ENCODE assay signal across 1 fruit fly cellular context in genomic region chr3L:14004963-14005458, dm6.
TF ChIP-seq lines count a peak whose summit lies in the region.

No protein-coding gene starts in this region.

TF ChIP-seq in whole organism, embryonic, 481 proteins besides CTCF, POLR2A, EP300 and RAD21 (continued from another document and continues in another):
- peak; percentile 23; the same call in 1 of the 2 replicates for TF ChIP-seq amos (GFP tag; IDR thresholded peaks at IDR 0.05; lab: Robert Waterston, UW; ENCODE audit: partially characterized antibody)
- TF ChIP-seq org-1 (GFP tag; optimal IDR thresholded peaks at IDR 0.05; lab: Kevin White, UChicago) = peak; percentile 93
- peak; percentile 94 for TF ChIP-seq CG18619 (GFP tag; optimal IDR thresholded peaks at IDR 0.05; lab: Kevin White, UChicago)
- no peak for TF ChIP-seq hkb (optimal IDR thresholded peaks at IDR 0.05; lab: Kevin White, UChicago)
- peak; percentile 97 for TF ChIP-seq hkb (GFP tag; IDR thresholded peaks at IDR 0.05; lab: Robert Waterston, UW)
- TF ChIP-seq sc (optimal IDR thresholded peaks at IDR 0.05; lab: Kevin White, UChicago) = no peak
- TF ChIP-seq sc (GFP tag; optimal IDR thresholded peaks at IDR 0.05; lab: Kevin White, UChicago) = peak; percentile 85
- TF ChIP-seq tna (GFP tag; IDR thresholded peaks at IDR 0.05; lab: Robert Waterston, UW; ENCODE audit: partially characterized antibody) = no peak
- TF ChIP-seq CG12659 (GFP tag; optimal IDR thresholded peaks at IDR 0.05; lab: Kevin White, UChicago) = peak; percentile 96
- peak; percentile 53 for TF ChIP-seq CG33557 (GFP tag; optimal IDR thresholded peaks at IDR 0.05; lab: Kevin White, UChicago)
- peak; percentile 94 for TF ChIP-seq Abd-B (GFP tag; optimal IDR thresholded peaks at IDR 0.05; lab: Kevin White, UChicago)
- TF ChIP-seq croc (GFP tag; conservative IDR thresholded peaks at IDR 0.05; lab: Robert Waterston, UW) = peak; percentile 85
- TF ChIP-seq salm (tag; optimal IDR thresholded peaks at IDR 0.05; lab: Kevin White, UChicago) = peak; percentile 91
- no peak for TF ChIP-seq h (optimal IDR thresholded peaks at IDR 0.05; lab: Kevin White, UChicago)
- TF ChIP-seq unc-4 (GFP tag; IDR thresholded peaks at IDR 0.05; lab: Robert Waterston, UW; ENCODE audit: partially characterized antibody) = 0 out of 2 replicates have a peak, but pooled peaks have one; percentile 25
- TF ChIP-seq CG15514 (GFP tag; optimal IDR thresholded peaks at IDR 0.05; lab: Kevin White, UChicago) = peak; percentile 91
- TF ChIP-seq CG1233 (GFP tag; optimal IDR thresholded peaks at IDR 0.05; lab: Kevin White, UChicago) = peak; percentile 93
- peak; percentile 96 for TF ChIP-seq CG9609 (GFP tag; optimal IDR thresholded peaks at IDR 0.05; lab: Kevin White, UChicago)
- peak; percentile 91 for TF ChIP-seq Ptx1 (GFP tag; IDR thresholded peaks at IDR 0.05; lab: Robert Waterston, UW)
- TF ChIP-seq CG5180 (GFP tag; optimal IDR thresholded peaks at IDR 0.05; lab: Kevin White, UChicago) = peak; percentile 90
- peak; percentile 76 for TF ChIP-seq CG18262 (tag; optimal IDR thresholded peaks at IDR 0.05; lab: Kevin White, UChicago)
- TF ChIP-seq Sry-δ (GFP tag; optimal IDR thresholded peaks at IDR 0.05; lab: Kevin White, UChicago) = peak; percentile 73
- peak; percentile 94 for TF ChIP-seq gcm2 (GFP tag; optimal IDR thresholded peaks at IDR 0.05; lab: Kevin White, UChicago)
- peak; percentile 96 for TF ChIP-seq CG12769 (tag; optimal IDR thresholded peaks at IDR 0.05; lab: Kevin White, UChicago)
- TF ChIP-seq usp (GFP tag; optimal IDR thresholded peaks at IDR 0.05; lab: Kevin White, UChicago) = no peak
- peak; percentile 94 for TF ChIP-seq shn (GFP tag; optimal IDR thresholded peaks at IDR 0.05; lab: Kevin White, UChicago)
- no peak for TF ChIP-seq slou (GFP tag; optimal IDR thresholded peaks at IDR 0.05; lab: Kevin White, UChicago)
- no peak for TF ChIP-seq pfk (GFP tag; optimal IDR thresholded peaks at IDR 0.05; lab: Kevin White, UChicago)
- TF ChIP-seq CG14965 (GFP tag; optimal IDR thresholded peaks at IDR 0.05; lab: Kevin White, UChicago; ENCODE audit: borderline replicate concordance) = peak; percentile 78
- TF ChIP-seq Mrtf (GFP tag; IDR thresholded peaks at IDR 0.05; lab: Robert Waterston, UW) = peak; percentile 91
- peak; percentile 95 for TF ChIP-seq crc (GFP tag; optimal IDR thresholded peaks at IDR 0.05; lab: Kevin White, UChicago)
- TF ChIP-seq sob (GFP tag; IDR thresholded peaks at IDR 0.05; lab: Robert Waterston, UW) = peak; percentile 97
- TF ChIP-seq klu (GFP tag; IDR thresholded peaks at IDR 0.05; lab: Robert Waterston, UW) = peak; percentile 46; the same call in 1 of the 2 replicates
- peak; percentile 87 for TF ChIP-seq wdn (GFP tag; IDR thresholded peaks at IDR 0.05; lab: Robert Waterston, UW)
- TF ChIP-seq CHES-1-like (GFP tag; optimal IDR thresholded peaks at IDR 0.05; lab: Kevin White, UChicago) = peak; percentile 97
- TF ChIP-seq sisA (GFP tag; IDR thresholded peaks at IDR 0.05; lab: Robert Waterston, UW) = peak; percentile 98
- peak; percentile 44 for TF ChIP-seq Nf-YC (tag; optimal IDR thresholded peaks at IDR 0.05; lab: Kevin White, UChicago)
- TF ChIP-seq sd (tag; optimal IDR thresholded peaks at IDR 0.05; lab: Kevin White, UChicago) = peak; percentile 87
- no peak for TF ChIP-seq fru (optimal IDR thresholded peaks at IDR 0.05; lab: Kevin White, UChicago)
- no peak for TF ChIP-seq gsb-n (tag; optimal IDR thresholded peaks at IDR 0.05; lab: Kevin White, UChicago)
- TF ChIP-seq CG10565 (GFP tag; optimal IDR thresholded peaks at IDR 0.05; lab: Kevin White, UChicago) = peak; percentile 87
- TF ChIP-seq CG4707 (GFP tag; optimal IDR thresholded peaks at IDR 0.05; lab: Kevin White, UChicago) = peak; percentile 84
- peak in 1 of 3 experiments; percentile 51 for TF ChIP-seq Stat92E (GFP tag; optimal IDR thresholded peaks at IDR 0.05; lab: Kevin White, UChicago)
- TF ChIP-seq Vsx1 (GFP tag; optimal IDR thresholded peaks at IDR 0.05; lab: Kevin White, UChicago) = peak; percentile 89
- TF ChIP-seq vvl (GFP tag; IDR thresholded peaks at IDR 0.05; lab: Robert Waterston, UW) = peak; percentile 97
- TF ChIP-seq Optix (GFP tag; IDR thresholded peaks at IDR 0.05; lab: Robert Waterston, UW) = peak; percentile 97
- TF ChIP-seq NfI (GFP tag; optimal IDR thresholded peaks at IDR 0.05; lab: Kevin White, UChicago) = peak; percentile 98
- TF ChIP-seq CG8388 (GFP tag; optimal IDR thresholded peaks at IDR 0.05; lab: Kevin White, UChicago) = peak; percentile 90
- TF ChIP-seq Dref (GFP tag; IDR thresholded peaks at IDR 0.05; lab: Robert Waterston, UW) = no peak
- no peak for TF ChIP-seq CG2129 (GFP tag; IDR thresholded peaks at IDR 0.05; lab: Robert Waterston, UW; ENCODE audit: partially characterized antibody)
- no peak for TF ChIP-seq CG42726 (GFP tag; IDR thresholded peaks at IDR 0.05; lab: Robert Waterston, UW; ENCODE audit: partially characterized antibody)
- peak; percentile 66 for TF ChIP-seq Usf (GFP tag; optimal IDR thresholded peaks at IDR 0.05; lab: Kevin White, UChicago)
- peak; percentile 35; the same call in 1 of the 2 replicates for TF ChIP-seq bbx (GFP tag; IDR thresholded peaks at IDR 0.05; lab: Robert Waterston, UW; ENCODE audit: partially characterized antibody)
- TF ChIP-seq CG7745 (tag; optimal IDR thresholded peaks at IDR 0.05; lab: Kevin White, UChicago) = no peak
- peak; percentile 96 for TF ChIP-seq otp (GFP tag; IDR thresholded peaks at IDR 0.05; lab: Robert Waterston, UW)
- TF ChIP-seq CG8089 (GFP tag; optimal IDR thresholded peaks at IDR 0.05; lab: Kevin White, UChicago) = peak; percentile 91
- TF ChIP-seq CG12236 (GFP tag; optimal IDR thresholded peaks at IDR 0.05; lab: Kevin White, UChicago) = peak; percentile 88
- TF ChIP-seq slbo (GFP tag; IDR thresholded peaks at IDR 0.05; lab: Robert Waterston, UW) = peak; percentile 98
- TF ChIP-seq pros (GFP tag; optimal IDR thresholded peaks at IDR 0.05; lab: Kevin White, UChicago) = peak; percentile 50
- peak; percentile 95 for TF ChIP-seq CG10209 (GFP tag; optimal IDR thresholded peaks at IDR 0.05; lab: Kevin White, UChicago)
- TF ChIP-seq Xrp1 (GFP tag; IDR thresholded peaks at IDR 0.05; lab: Robert Waterston, UW) = peak; percentile 93
- TF ChIP-seq HmgZ (tag; optimal IDR thresholded peaks at IDR 0.05; lab: Kevin White, UChicago) = peak; percentile 95
- TF ChIP-seq NC2α (GFP tag; optimal IDR thresholded peaks at IDR 0.05; lab: Kevin White, UChicago) = peak; percentile 88
- TF ChIP-seq insv (GFP tag; optimal IDR thresholded peaks at IDR 0.05; lab: Kevin White, UChicago) = peak; percentile 6 to 59
- TF ChIP-seq Xbp1 (GFP tag; optimal IDR thresholded peaks at IDR 0.05; lab: Kevin White, UChicago) = peak; percentile 97
- TF ChIP-seq cato (GFP tag; optimal IDR thresholded peaks at IDR 0.05; lab: Kevin White, UChicago; ENCODE audit: borderline replicate concordance) = peak; percentile 91
- no peak for TF ChIP-seq stwl (tag; optimal IDR thresholded peaks at IDR 0.05; lab: Kevin White, UChicago)
- peak; percentile 85 for TF ChIP-seq twi (tag; optimal IDR thresholded peaks at IDR 0.05; lab: Kevin White, UChicago)
- TF ChIP-seq CG14710 (tag; optimal IDR thresholded peaks at IDR 0.05; lab: Kevin White, UChicago) = peak; percentile 85
- TF ChIP-seq CG15073 (GFP tag; optimal IDR thresholded peaks at IDR 0.05; lab: Kevin White, UChicago) = peak; percentile 75
- TF ChIP-seq cas (GFP tag; IDR thresholded peaks at IDR 0.05; lab: Robert Waterston, UW) = peak; percentile 83
- TF ChIP-seq CG6683 (GFP tag; optimal IDR thresholded peaks at IDR 0.05; lab: Kevin White, UChicago) = peak; percentile 84
- TF ChIP-seq Deaf1 (tag; optimal IDR thresholded peaks at IDR 0.05; lab: Kevin White, UChicago) = peak; percentile 73
- peak; percentile 92 for TF ChIP-seq gcm (GFP tag; optimal IDR thresholded peaks at IDR 0.05; lab: Kevin White, UChicago)
- peak; percentile 91 for TF ChIP-seq CG17385 (GFP tag; optimal IDR thresholded peaks at IDR 0.05; lab: Kevin White, UChicago)
- peak; percentile 97 for TF ChIP-seq CG13624 (GFP tag; optimal IDR thresholded peaks at IDR 0.05; lab: Kevin White, UChicago)
- peak; percentile 91 for TF ChIP-seq schlank (tag; optimal IDR thresholded peaks at IDR 0.05; lab: Kevin White, UChicago)
- TF ChIP-seq lov (optimal IDR thresholded peaks at IDR 0.05; lab: Kevin White, UChicago) = no peak
- TF ChIP-seq lov (GFP tag; IDR thresholded peaks at IDR 0.05; lab: Robert Waterston, UW) = peak; percentile 90
- peak; percentile 93 for TF ChIP-seq sug (tag; optimal IDR thresholded peaks at IDR 0.05; lab: Kevin White, UChicago)
- TF ChIP-seq ind (GFP tag; optimal IDR thresholded peaks at IDR 0.05; lab: Kevin White, UChicago) = peak; percentile 97
- peak; percentile 86 for TF ChIP-seq peb (GFP tag; IDR thresholded peaks at IDR 0.05; lab: Robert Waterston, UW)
- TF ChIP-seq trem (tag; optimal IDR thresholded peaks at IDR 0.05; lab: Kevin White, UChicago) = peak; percentile 81
- TF ChIP-seq sqz (GFP tag; optimal IDR thresholded peaks at IDR 0.05; lab: Kevin White, UChicago) = no peak
- peak; percentile 92 for TF ChIP-seq CG43689 (GFP tag; IDR thresholded peaks at IDR 0.05; lab: Robert Waterston, UW)
- TF ChIP-seq eve (GFP tag; optimal IDR thresholded peaks at IDR 0.05; lab: Kevin White, UChicago) = no peak
- peak; percentile 96 for TF ChIP-seq HLH54F (GFP tag; optimal IDR thresholded peaks at IDR 0.05; lab: Kevin White, UChicago)
- peak; percentile 99 for TF ChIP-seq Ets65A (GFP tag; lab: Kevin White, UChicago)
- TF ChIP-seq ttk (GFP tag; IDR thresholded peaks at IDR 0.05; lab: Robert Waterston, UW) = peak; percentile 92
- TF ChIP-seq luna (GFP tag; optimal IDR thresholded peaks at IDR 0.05; lab: Kevin White, UChicago) = peak; percentile 50
- peak; percentile 97 for TF ChIP-seq CG10366 (GFP tag; IDR thresholded peaks at IDR 0.05; lab: Robert Waterston, UW)
- TF ChIP-seq cwo (GFP tag; optimal IDR thresholded peaks at IDR 0.05; lab: Kevin White, UChicago) = peak; percentile 91
- peak; percentile 96 for TF ChIP-seq CG1647 (GFP tag; optimal IDR thresholded peaks at IDR 0.05; lab: Kevin White, UChicago)
- TF ChIP-seq CG2678 (tag; optimal IDR thresholded peaks at IDR 0.05; lab: Kevin White, UChicago) = peak; percentile 97
- no peak for TF ChIP-seq CG4617 (GFP tag; optimal IDR thresholded peaks at IDR 0.05; lab: Kevin White, UChicago; ENCODE audit: borderline replicate concordance)
- peak; percentile 91 for TF ChIP-seq corto (GFP tag; optimal IDR thresholded peaks at IDR 0.05; lab: Kevin White, UChicago)
- peak; percentile 83 for TF ChIP-seq CkIIα-i1 (GFP tag; IDR thresholded peaks at IDR 0.05; lab: Robert Waterston, UW)
- TF ChIP-seq PHDP (tag; optimal IDR thresholded peaks at IDR 0.05; lab: Kevin White, UChicago) = peak; percentile 96
- TF ChIP-seq CG33213 (GFP tag; optimal IDR thresholded peaks at IDR 0.05; lab: Kevin White, UChicago) = peak; percentile 94
- peak; percentile 82 for TF ChIP-seq Fer2 (tag; optimal IDR thresholded peaks at IDR 0.05; lab: Kevin White, UChicago)
- TF ChIP-seq CG4282 (GFP tag; optimal IDR thresholded peaks at IDR 0.05; lab: Kevin White, UChicago) = peak; percentile 94
- peak; percentile 86 for TF ChIP-seq scrt (GFP tag; optimal IDR thresholded peaks at IDR 0.05; lab: Kevin White, UChicago)
- peak; percentile 94 for TF ChIP-seq Chrac-16 (GFP tag; optimal IDR thresholded peaks at IDR 0.05; lab: Kevin White, UChicago)
- peak; percentile 92 for TF ChIP-seq cg (GFP tag; optimal IDR thresholded peaks at IDR 0.05; lab: Kevin White, UChicago)
- peak; percentile 79 for TF ChIP-seq Gug (GFP tag; IDR thresholded peaks at IDR 0.05; lab: Robert Waterston, UW)
- TF ChIP-seq CG12104 (GFP tag; optimal IDR thresholded peaks at IDR 0.05; lab: Kevin White, UChicago) = peak; percentile 88
- TF ChIP-seq Adf1 (GFP tag; IDR thresholded peaks at IDR 0.05; lab: Robert Waterston, UW) = peak; percentile 75
- peak; percentile 93 for TF ChIP-seq CG3847 (GFP tag; IDR thresholded peaks at IDR 0.05; lab: Robert Waterston, UW)
- peak; percentile 81 for TF ChIP-seq Hey (tag; optimal IDR thresholded peaks at IDR 0.05; lab: Kevin White, UChicago)
- peak; percentile 94 for TF ChIP-seq ERR (GFP tag; optimal IDR thresholded peaks at IDR 0.05; lab: Kevin White, UChicago)
- peak; percentile 89 for TF ChIP-seq CG6254 (GFP tag; optimal IDR thresholded peaks at IDR 0.05; lab: Kevin White, UChicago)
- TF ChIP-seq CG18476 (GFP tag; optimal IDR thresholded peaks at IDR 0.05; lab: Kevin White, UChicago) = peak; percentile 88
- no peak for TF ChIP-seq Dll (GFP tag; IDR thresholded peaks at IDR 0.05; lab: Robert Waterston, UW; ENCODE audit: partially characterized antibody)
- peak; percentile 95 for TF ChIP-seq chn (GFP tag; optimal IDR thresholded peaks at IDR 0.05; lab: Kevin White, UChicago)
- TF ChIP-seq Eip74EF (GFP tag; optimal IDR thresholded peaks at IDR 0.05; lab: Kevin White, UChicago) = peak in 1 of 2 experiments; percentile 91
- TF ChIP-seq ftz-f1 (GFP tag; optimal IDR thresholded peaks at IDR 0.05; lab: Kevin White, UChicago) = peak; percentile 91
- no peak for TF ChIP-seq Tbp (GFP tag; optimal IDR thresholded peaks at IDR 0.05; lab: Kevin White, UChicago)
- TF ChIP-seq zf30C (GFP tag; optimal IDR thresholded peaks at IDR 0.05; lab: Kevin White, UChicago) = no peak
- TF ChIP-seq Blimp-1 (GFP tag; optimal IDR thresholded peaks at IDR 0.05; lab: Kevin White, UChicago) = peak; percentile 94
- TF ChIP-seq sens (GFP tag; lab: Kevin White, UChicago) = peak; percentile 99
- TF ChIP-seq CG6854 (GFP tag; optimal IDR thresholded peaks at IDR 0.05; lab: Kevin White, UChicago) = peak; percentile 87
- no peak; the same call in 1 of the 2 replicates for TF ChIP-seq dimm (GFP tag; IDR thresholded peaks at IDR 0.05; lab: Robert Waterston, UW)
- peak; percentile 95 for TF ChIP-seq CG32772 (GFP tag; IDR thresholded peaks at IDR 0.05; lab: Robert Waterston, UW)
- TF ChIP-seq Poxn (GFP tag; IDR thresholded peaks at IDR 0.05; lab: Robert Waterston, UW) = peak; percentile 64; the same call in 1 of the 2 replicates
- no peak for TF ChIP-seq CG6791 (GFP tag; IDR thresholded peaks at IDR 0.05; lab: Robert Waterston, UW; ENCODE audit: partially characterized antibody)
- TF ChIP-seq CG31388 (GFP tag; optimal IDR thresholded peaks at IDR 0.05; lab: Kevin White, UChicago) = peak; percentile 91
- peak; percentile 85 for TF ChIP-seq CG8281 (tag; optimal IDR thresholded peaks at IDR 0.05; lab: Kevin White, UChicago)
- peak; percentile 90 for TF ChIP-seq ase (GFP tag; IDR thresholded peaks at IDR 0.05; lab: Robert Waterston, UW)
- TF ChIP-seq zen (tag; optimal IDR thresholded peaks at IDR 0.05; lab: Kevin White, UChicago) = peak; percentile 87
- peak; percentile 82 for TF ChIP-seq CG31365 (tag; optimal IDR thresholded peaks at IDR 0.05; lab: Kevin White, UChicago)
- peak; percentile 95 for TF ChIP-seq bcd (GFP tag; optimal IDR thresholded peaks at IDR 0.05; lab: Kevin White, UChicago)
